Worm (Caenorhabditis elegans): ENCODE results near the gene math-45.

- TF ChIP-seq dao-5 (tag; optimal IDR thresholded peaks at IDR 0.05) (no peak), him-1 (tag; optimal IDR thresholded peaks at IDR 0.05) (no peak)
Measured at ce11 chrII:1477295-1477694, 40.0 kb downstream of the math-45 start.

Measured in whole organism, L4/young adult.